Worm (Caenorhabditis elegans) whole organism, L4 larva: ENCODE data around the gene T04C12.33.

Experiments
- D1046.2 ChIP-seq: fragments of 200-800 bp; sonication (Bioruptor generic); IDR thresholded peaks from 2 replicates; pipeline ENCODE4 v1.3.6; 2022; ENCODE audit warnings: missing genetic modification characterization, missing compliant biosample characterization
- dve-1 ChIP-seq: sonication (generic microtip); optimal IDR thresholded peaks from 2 replicates; lab custom pipeline; 2017; ENCODE audit warnings: antibody characterized with exemption, mild to moderate bottlenecking, missing genetic modification characterization, missing compliant biosample characterization; ENCODE audit not compliant: insufficient read depth
- fos-1 ChIP-seq: fragments of 150-350 bp; optimal IDR thresholded peaks from 2 replicates; lab custom pipeline; 2014; ENCODE audit warnings: missing biosample characterization, missing genetic modification characterization
- nhr-11 ChIP-seq: fragments of 150-350 bp; optimal IDR thresholded peaks from 2 replicates; lab custom pipeline; 2014; ENCODE audit warnings: missing biosample characterization, missing genetic modification characterization
- nhr-41 ChIP-seq: fragments of 200-800 bp; sonication (Bioruptor generic); IDR thresholded peaks from 2 replicates; pipeline ENCODE4 v1.3.6; 2022; ENCODE audit warnings: missing genetic modification reagents, missing genetic modification characterization, missing compliant biosample characterization
- nhr-6 ChIP-seq: fragments of 150-350 bp; optimal IDR thresholded peaks from 2 replicates; lab custom pipeline; 2014; ENCODE audit warnings: missing biosample characterization, missing genetic modification characterization
- pqm-1 ChIP-seq: sonication (generic microtip); optimal IDR thresholded peaks from 2 replicates; lab custom pipeline; 2017; ENCODE audit warnings: missing biosample characterization, missing genetic modification characterization
- tra-1 ChIP-seq: fragments of 200-800 bp; sonication (Bioruptor generic); IDR thresholded peaks from 2 replicates; pipeline ENCODE4 v1.3.6; 2022; ENCODE audit warnings: missing genetic modification reagents, missing genetic modification characterization, missing compliant biosample characterization

DNA sequence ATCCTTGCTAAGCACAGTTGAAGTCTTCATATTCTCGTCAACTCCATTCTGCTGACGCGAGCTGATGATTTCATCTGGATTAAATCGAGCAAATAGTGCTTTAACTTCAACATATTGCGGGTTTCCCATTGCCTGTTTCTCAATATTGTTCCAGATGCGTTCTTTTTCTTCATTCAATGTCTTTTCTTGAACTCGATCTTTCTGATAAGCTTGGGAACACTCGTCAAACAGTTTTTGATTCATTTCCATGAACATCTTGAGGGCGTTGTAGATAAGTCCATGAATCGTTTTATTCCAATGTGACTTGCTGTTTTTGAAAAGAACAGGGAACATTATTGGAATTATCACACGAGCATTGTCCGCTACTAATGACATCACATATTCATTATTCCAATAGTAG lies 24.3 kb upstream of the T04C12.33 start:
- TF ChIP-seq nhr-11: no peak
- TF ChIP-seq nhr-6 (tag; lab: Kevin White, UChicago): no peak
- TF ChIP-seq tra-1: no peak
- no peak for TF ChIP-seq D1046.2 (GFP tag; lab: Robert Waterston, UW)
- TF ChIP-seq dve-1 (tag; lab: Kevin White, UChicago): no peak
- no peak for TF ChIP-seq fos-1 (tag; lab: Kevin White, UChicago)
- no peak for TF ChIP-seq pqm-1 (tag; lab: Kevin White, UChicago)
- TF ChIP-seq nhr-41 (GFP tag; lab: Robert Waterston, UW): no peak
